Worm (Caenorhabditis elegans): ENCODE data around the gene srh-135.

ce11 chrII:10182634-10183033, 44.3 kb downstream of the srh-135 start, which contains the start of gene srd-1:
- TF ChIP-seq mxl-1 (tag; optimal IDR thresholded peaks at IDR 0.05) (no peak), nfya-1 (tag; optimal IDR thresholded peaks at IDR 0.05; ENCODE audit: borderline replicate concordance, insufficient read depth) (no peak), attf-3 (GFP tag; conservative IDR thresholded peaks at IDR 0.05) (no peak), ztf-28 (GFP tag; IDR thresholded peaks at IDR 0.05) (no peak), nfya-2 (GFP tag; IDR thresholded peaks at IDR 0.05) (no peak), ama-1 (optimal IDR thresholded peaks at IDR 0.05) (no peak), ama-1 (GFP tag; optimal IDR thresholded peaks at IDR 0.05) (no peak), hsf-1 (GFP tag; IDR thresholded peaks at IDR 0.05) (no peak)
